Fruit fly (Drosophila melanogaster) whole organism, wandering third instar larva: ENCODE data around the gene Pvf1.

Source experiments
- Abd-B ChIP-seq: fragments of >200 bp; optimal IDR thresholded peaks from 2 replicates; lab custom pipeline; 2017; ENCODE audit warnings: missing biosample characterization, missing genetic modification characterization
- CG32264 ChIP-seq: fragments of 200-800 bp; sonication (Bioruptor generic); optimal IDR thresholded peaks from 2 replicates; lab custom pipeline; 2016; ENCODE audit warnings: missing biosample characterization, missing genetic modification characterization
- CG9705 ChIP-seq: fragments of 200-800 bp; sonication (Bioruptor generic); optimal IDR thresholded peaks from 2 replicates; lab custom pipeline; 2018; ENCODE audit warnings: missing biosample characterization, mild to moderate bottlenecking, missing genetic modification characterization
- CrebA ChIP-seq: fragments of 200-800 bp; sonication (Bioruptor generic); optimal IDR thresholded peaks from 2 replicates; lab custom pipeline; 2016; ENCODE audit warnings: missing biosample characterization, mild to moderate bottlenecking, missing genetic modification characterization, borderline replicate concordance
- Dfd ChIP-seq: fragments of >200 bp; optimal IDR thresholded peaks from 2 replicates; lab custom pipeline; 2017; ENCODE audit warnings: missing biosample characterization, missing genetic modification characterization
- GATAd ChIP-seq: sonication (Bioruptor generic); optimal IDR thresholded peaks from 2 replicates; lab custom pipeline; 2016; ENCODE audit warnings: missing biosample characterization, missing genetic modification characterization
- Hnf4 ChIP-seq: fragments of 200-800 bp; sonication (Bioruptor generic); optimal IDR thresholded peaks from 2 replicates; lab custom pipeline; 2016; ENCODE audit warnings: missing biosample characterization, mild to moderate bottlenecking, missing genetic modification characterization
- Hr78 ChIP-seq: fragments of >200 bp; optimal IDR thresholded peaks from 2 replicates; lab custom pipeline; 2017; ENCODE audit warnings: missing biosample characterization, missing genetic modification characterization
- Hr83 ChIP-seq: fragments of 200-300 bp; sonication (Bioruptor generic); optimal IDR thresholded peaks from 2 replicates; lab custom pipeline; 2016; ENCODE audit warnings: missing biosample characterization, mild to moderate bottlenecking, missing genetic modification characterization, moderate library complexity; ENCODE audit not compliant: poor library complexity, severe bottlenecking
- Jra ChIP-seq: sonication (Bioruptor generic); optimal IDR thresholded peaks from 2 replicates; lab custom pipeline; 2016; ENCODE audit warnings: missing biosample characterization, missing genetic modification characterization
- Myc ChIP-seq: fragments of >200 bp; optimal IDR thresholded peaks from 2 replicates; lab custom pipeline; 2017
- OdsH ChIP-seq: fragments of 200-800 bp; sonication (Bioruptor generic); optimal IDR thresholded peaks from 2 replicates; lab custom pipeline; 2016; ENCODE audit warnings: missing biosample characterization, mild to moderate bottlenecking, missing genetic modification characterization
- Rel ChIP-seq, 2 experiments: fragments of 200-800 bp; sonication (Bioruptor generic) in 1 of 2; optimal IDR thresholded peaks; 2 replicates in 1 of 2; 3 replicates in 1 of 2; lab custom pipeline; 2016 to 2019; ENCODE audit warnings: mild to moderate bottlenecking in 2 of 2, missing biosample characterization in 2 of 2, missing genetic modification characterization in 2 of 2, moderate library complexity in 1 of 2
- Sp1 ChIP-seq: fragments of 200-800 bp; sonication (Bioruptor generic); optimal IDR thresholded peaks from 3 replicates; lab custom pipeline; 2019; ENCODE audit warnings: missing biosample characterization, mild to moderate bottlenecking, missing genetic modification characterization, moderate library complexity
- br ChIP-seq: fragments of 200-800 bp; sonication (Bioruptor generic); optimal IDR thresholded peaks from 2 replicates; lab custom pipeline; 2016; ENCODE audit warnings: missing biosample characterization, missing genetic modification characterization
- brk ChIP-seq: fragments of 200-800 bp; sonication (Bioruptor generic); optimal IDR thresholded peaks from 2 replicates; lab custom pipeline; 2016; ENCODE audit warnings: missing biosample characterization, mild to moderate bottlenecking, missing genetic modification characterization
- dl ChIP-seq, 2 experiments: fragments of 175-275, 200-275 bp in 1 of 2; fragments of 200-275 bp in 1 of 2; sonication (Bioruptor generic); optimal IDR thresholded peaks; lab custom pipeline; 2018; ENCODE audit warnings: mild to moderate bottlenecking in 2 of 2, missing biosample characterization in 2 of 2, missing genetic modification characterization in 2 of 2, moderate library complexity in 2 of 2; ENCODE audit not compliant: partially characterized antibody in 2 of 2, insufficient read depth in 1 of 2
- dsf ChIP-seq: sonication (Bioruptor generic); optimal IDR thresholded peaks from 2 replicates; lab custom pipeline; 2016; ENCODE audit warnings: missing biosample characterization, missing genetic modification characterization, borderline replicate concordance
- ey ChIP-seq: fragments of 200-800 bp; sonication (Bioruptor generic); optimal IDR thresholded peaks from 2 replicates; lab custom pipeline; 2016; ENCODE audit warnings: missing biosample characterization, missing genetic modification characterization
- fru ChIP-seq: fragments of 200-800 bp; sonication (Bioruptor generic); optimal IDR thresholded peaks from 3 replicates; lab custom pipeline; 2016; ENCODE audit warnings: missing biosample characterization, mild to moderate bottlenecking, missing genetic modification characterization
- h ChIP-seq: fragments of 200-800 bp; sonication (Bioruptor generic); optimal IDR thresholded peaks from 3 replicates; lab custom pipeline; 2016; ENCODE audit warnings: missing biosample characterization, mild to moderate bottlenecking, missing genetic modification characterization
- jim ChIP-seq: fragments of 175-275, 200-325 bp; sonication (Bioruptor generic); optimal IDR thresholded peaks from 2 replicates; lab custom pipeline; 2016; ENCODE audit warnings: missing biosample characterization, mild to moderate bottlenecking, missing genetic modification characterization
- lola ChIP-seq: fragments of >200 bp; optimal IDR thresholded peaks from 2 replicates; lab custom pipeline; 2017; ENCODE audit warnings: missing biosample characterization, missing genetic modification characterization
- pan ChIP-seq: fragments of >200 bp; optimal IDR thresholded peaks from 2 replicates; lab custom pipeline; 2017
- psq ChIP-seq: fragments of 200-800 bp; sonication (Bioruptor generic); optimal IDR thresholded peaks from 3 replicates; lab custom pipeline; 2017; ENCODE audit warnings: missing biosample characterization, mild to moderate bottlenecking, missing genetic modification characterization, moderate library complexity
- rgr ChIP-seq: fragments of 200-800 bp; sonication (Bioruptor generic); optimal IDR thresholded peaks from 3 replicates; lab custom pipeline; 2016; ENCODE audit warnings: missing biosample characterization, mild to moderate bottlenecking, missing genetic modification characterization
- sage ChIP-seq: fragments of 200-800 bp; sonication (Bioruptor generic); optimal IDR thresholded peaks from 2 replicates; lab custom pipeline; 2016; ENCODE audit warnings: missing biosample characterization, mild to moderate bottlenecking, missing genetic modification characterization
- sv ChIP-seq: fragments of 200-800 bp; sonication (Bioruptor generic); optimal IDR thresholded peaks from 3 replicates; lab custom pipeline; 2016; ENCODE audit warnings: missing biosample characterization, missing genetic modification characterization
- tai ChIP-seq: sonication (Bioruptor generic); optimal IDR thresholded peaks from 2 replicates; lab custom pipeline; 2016; ENCODE audit warnings: missing biosample characterization, missing genetic modification characterization
- usp ChIP-seq: fragments of >200 bp; optimal IDR thresholded peaks from 2 replicates; lab custom pipeline; 2017; ENCODE audit warnings: missing biosample characterization, missing genetic modification characterization
- woc ChIP-seq: sonication (Bioruptor generic); optimal IDR thresholded peaks from 2 replicates; lab custom pipeline; 2016; ENCODE audit warnings: missing biosample characterization, mild to moderate bottlenecking, missing genetic modification characterization

Pvf1 gene

dm6 chrX:18805036-18805435 is 27.4 kb upstream of the Pvf1 start:
- no peak for TF ChIP-seq jim (GFP tag; lab: Kevin White, UChicago)
- TF ChIP-seq Jra, result no peak
- TF ChIP-seq tai (GFP tag; lab: Kevin White, UChicago), result no peak
- TF ChIP-seq rgr (GFP tag; lab: Kevin White, UChicago), result no peak
- TF ChIP-seq psq (GFP tag; lab: Kevin White, UChicago), result no peak
- no peak for TF ChIP-seq woc (GFP tag; lab: Kevin White, UChicago)
- no peak for TF ChIP-seq pan
- TF ChIP-seq usp (GFP tag; lab: Kevin White, UChicago), result no peak
- no peak for TF ChIP-seq sv (GFP tag; lab: Kevin White, UChicago)
- no peak for TF ChIP-seq fru (GFP tag; lab: Kevin White, UChicago)
- no peak for TF ChIP-seq dsf (GFP tag; lab: Kevin White, UChicago)
- no peak for TF ChIP-seq OdsH (GFP tag; lab: Kevin White, UChicago)
- no peak for TF ChIP-seq Rel (GFP tag; optimal IDR thresholded peaks at IDR 0.05; lab: Kevin White, UChicago)
- TF ChIP-seq Rel (tag; optimal IDR thresholded peaks at IDR 0.05; lab: Kevin White, UChicago), result no peak
- no peak for TF ChIP-seq Myc (lab: Kevin White, UChicago)
- TF ChIP-seq Hr78 (GFP tag; lab: Kevin White, UChicago), result no peak
- no peak for TF ChIP-seq CG32264 (GFP tag; lab: Kevin White, UChicago)
- no peak for TF ChIP-seq brk (GFP tag; lab: Kevin White, UChicago)
- TF ChIP-seq dl (GFP tag; optimal IDR thresholded peaks at IDR 0.05; lab: Kevin White, UChicago; ENCODE audit: insufficient read depth in 1 of 2, partially characterized antibody in 2 of 2), result no peak
- TF ChIP-seq lola (GFP tag; lab: Kevin White, UChicago), result no peak

- TF ChIP-seq GATAd (GFP tag; lab: Kevin White, UChicago) (no peak), Abd-B (no peak), tai (GFP tag; lab: Kevin White, UChicago) (no peak)
These were observed 26.1 kb upstream of the Pvf1 start, which contains the start of gene CG7058 for dm6 chrX:18806365-18806764. CG7058 (plus strand) TSS chrX:18806694.

dm6 chrX:18812111-18812510 is 20.4 kb upstream of the Pvf1 start:
- no peak for TF ChIP-seq rgr (GFP tag; lab: Kevin White, UChicago)
- no peak for TF ChIP-seq ey (GFP tag; lab: Kevin White, UChicago)
- no peak for TF ChIP-seq CG9705
- TF ChIP-seq sage (GFP tag; lab: Kevin White, UChicago), result no peak
- TF ChIP-seq Dfd (GFP tag; lab: Kevin White, UChicago), result no peak
- no peak for TF ChIP-seq GATAd (GFP tag; lab: Kevin White, UChicago)
- no peak for TF ChIP-seq brk (GFP tag; lab: Kevin White, UChicago)
- TF ChIP-seq Sp1 (GFP tag; lab: Kevin White, UChicago), result no peak
- no peak for TF ChIP-seq h
- no peak for TF ChIP-seq Hnf4 (GFP tag; lab: Kevin White, UChicago)
- TF ChIP-seq Hr83 (GFP tag; lab: Kevin White, UChicago), result no peak
- TF ChIP-seq CrebA, result no peak
- no peak for TF ChIP-seq CG32264 (GFP tag; lab: Kevin White, UChicago)
- no peak for TF ChIP-seq lola (GFP tag; lab: Kevin White, UChicago)
- no peak for TF ChIP-seq Myc (lab: Kevin White, UChicago)
- TF ChIP-seq dl (GFP tag; optimal IDR thresholded peaks at IDR 0.05; lab: Kevin White, UChicago; ENCODE audit: insufficient read depth in 1 of 2, partially characterized antibody in 2 of 2), result no peak
- TF ChIP-seq pan, result no peak

dm6 chrX:18813049-18813448 is 19.4 kb upstream of the Pvf1 start, which contains the start of gene CG42450:
CG42450 (plus strand) TSS chrX:18813297.
- TF ChIP-seq jim (GFP tag; lab: Kevin White, UChicago) (no peak), GATAd (GFP tag; lab: Kevin White, UChicago) (no peak), br (GFP tag; lab: Kevin White, UChicago) (no peak)

- TF ChIP-seq Dfd (GFP tag; lab: Kevin White, UChicago), result peak; percentile 75
- no peak for TF ChIP-seq br (GFP tag; lab: Kevin White, UChicago)
These were observed 18.1 kb upstream of the Pvf1 start for dm6 chrX:18814373-18814772.
